Worm (Caenorhabditis elegans) whole organism, young adult: ENCODE results near the gene gbh-2.

Source experiments
- B0019.2 ChIP-seq: fragments of 200-800 bp; sonication (Bioruptor generic); conservative IDR thresholded peaks from 2 replicates; pipeline ENCODE4 v1.3.6; 2022; ENCODE audit warnings: missing genetic modification reagents, missing genetic modification characterization, missing compliant biosample characterization
- B0261.1 ChIP-seq: sonication (generic microtip); optimal IDR thresholded peaks from 2 replicates; lab custom pipeline; 2016; ENCODE audit warnings: mild to moderate bottlenecking, missing genetic modification characterization, moderate library complexity, missing compliant biosample characterization
- F37B4.10 ChIP-seq: fragments of 200-800 bp; sonication (Bioruptor generic); IDR thresholded peaks from 2 replicates; pipeline ENCODE4 v1.3.6; 2022; ENCODE audit warnings: missing genetic modification characterization, missing compliant biosample characterization
- F49E8.2 ChIP-seq: sonication (generic microtip); optimal IDR thresholded peaks from 3 replicates; lab custom pipeline; 2017; ENCODE audit warnings: missing genetic modification characterization, mild to moderate bottlenecking, missing compliant biosample characterization, antibody characterized with exemption, moderate library complexity; ENCODE audit not compliant: insufficient read depth
- F57C9.4 ChIP-seq: sonication (generic microtip); optimal IDR thresholded peaks from 2 replicates; lab custom pipeline; 2017; ENCODE audit warnings: mild to moderate bottlenecking, missing genetic modification characterization, missing compliant biosample characterization
- K12H6.12 ChIP-seq: fragments of 200-800 bp; sonication (Bioruptor generic); optimal IDR thresholded peaks from 2 replicates; lab custom pipeline; 2018; ENCODE audit warnings: mild to moderate bottlenecking, missing genetic modification characterization, missing compliant biosample characterization
- T07F8.4 ChIP-seq: sonication (generic microtip); optimal IDR thresholded peaks from 2 replicates; lab custom pipeline; 2016; ENCODE audit warnings: mild to moderate bottlenecking, missing genetic modification characterization, moderate library complexity, missing compliant biosample characterization
- T26A5.8 ChIP-seq: sonication (generic microtip); optimal IDR thresholded peaks from 2 replicates; lab custom pipeline; 2016; ENCODE audit warnings: missing genetic modification characterization, missing compliant biosample characterization
- Y95B8A.8 ChIP-seq: fragments of 200-800 bp; sonication (Bioruptor generic); IDR thresholded peaks from 2 replicates; pipeline ENCODE4 v1.3.6; 2022; ENCODE audit warnings: missing genetic modification reagents, missing genetic modification characterization, missing compliant biosample characterization
- akir-1 ChIP-seq: fragments of 200-800 bp; sonication (Bioruptor generic); optimal IDR thresholded peaks from 2 replicates; lab custom pipeline; 2018; ENCODE audit warnings: mild to moderate bottlenecking, missing genetic modification characterization, moderate library complexity, missing compliant biosample characterization
- atf-7 ChIP-seq: sonication (generic microtip); optimal IDR thresholded peaks from 2 replicates; lab custom pipeline; 2017; ENCODE audit warnings: mild to moderate bottlenecking, missing genetic modification characterization, missing compliant biosample characterization
- attf-5 ChIP-seq: fragments of 200-800 bp; sonication (Bioruptor generic); optimal IDR thresholded peaks from 2 replicates; lab custom pipeline; 2018; ENCODE audit warnings: mild to moderate bottlenecking, missing genetic modification characterization, missing compliant biosample characterization
- cebp-2 ChIP-seq: fragments of 200-800 bp; sonication (Bioruptor generic); IDR thresholded peaks from 2 replicates; pipeline ENCODE4 v1.3.6; 2022; ENCODE audit warnings: missing genetic modification characterization, missing compliant biosample characterization
- ceh-100 ChIP-seq: fragments of 200-800 bp; sonication (Bioruptor generic); IDR thresholded peaks from 2 replicates; pipeline ENCODE4 v1.3.6; 2022; ENCODE audit warnings: missing genetic modification reagents, missing genetic modification characterization, missing compliant biosample characterization
- ceh-58 ChIP-seq: fragments of 200-800 bp; sonication (Bioruptor generic); IDR thresholded peaks from 2 replicates; pipeline ENCODE4 v1.3.6; 2022; ENCODE audit warnings: missing genetic modification characterization, missing compliant biosample characterization
- chd-7 ChIP-seq: sonication (generic microtip); optimal IDR thresholded peaks from 2 replicates; lab custom pipeline; 2016; ENCODE audit warnings: mild to moderate bottlenecking, missing genetic modification characterization, moderate library complexity, missing compliant biosample characterization
- dox-1 ChIP-seq: fragments of 200-800 bp; sonication (Bioruptor generic); IDR thresholded peaks from 2 replicates; pipeline ENCODE4 v1.3.6; 2022; ENCODE audit warnings: missing genetic modification reagents, missing genetic modification characterization, missing compliant biosample characterization
- dpl-1 ChIP-seq: fragments of 150-350 bp; optimal IDR thresholded peaks from 2 replicates; lab custom pipeline; 2014; ENCODE audit warnings: missing biosample characterization, missing genetic modification reagents, missing genetic modification characterization
- efl-1 ChIP-seq: fragments of 150-350 bp; optimal IDR thresholded peaks from 2 replicates; lab custom pipeline; 2014; ENCODE audit warnings: missing biosample characterization, missing genetic modification reagents, missing genetic modification characterization
- egl-44 ChIP-seq: fragments of 200-800 bp; sonication (Bioruptor generic); IDR thresholded peaks from 2 replicates; pipeline ENCODE4 v1.3.6; 2022; ENCODE audit warnings: missing genetic modification reagents, missing genetic modification characterization, missing compliant biosample characterization
- egrh-3 ChIP-seq: fragments of 200-800 bp; sonication (Bioruptor generic); IDR thresholded peaks from 2 replicates; pipeline ENCODE4 v1.3.6; 2022; ENCODE audit warnings: missing genetic modification reagents, missing genetic modification characterization, missing compliant biosample characterization
- ets-4 ChIP-seq: fragments of 200-800 bp; sonication (Bioruptor generic); optimal IDR thresholded peaks from 2 replicates; lab custom pipeline; 2018; ENCODE audit warnings: mild to moderate bottlenecking, missing genetic modification characterization, missing compliant biosample characterization
- fkh-3 ChIP-seq: sonication (generic microtip); optimal IDR thresholded peaks from 2 replicates; lab custom pipeline; 2016; ENCODE audit warnings: mild to moderate bottlenecking, missing genetic modification characterization, missing compliant biosample characterization
- let-526 ChIP-seq: fragments of 200-800 bp; sonication (Bioruptor generic); IDR thresholded peaks from 2 replicates; pipeline ENCODE4 v1.3.6; 2022; ENCODE audit warnings: missing genetic modification reagents, missing genetic modification characterization, missing compliant biosample characterization
- lin-40 ChIP-seq: sonication (generic microtip); optimal IDR thresholded peaks from 2 replicates; lab custom pipeline; 2016; ENCODE audit warnings: missing genetic modification characterization, mild to moderate bottlenecking, missing compliant biosample characterization, missing genotype, missing genetic modification reagents
- lin-54 ChIP-seq: fragments of 200-800 bp; sonication (Bioruptor generic); optimal IDR thresholded peaks from 2 replicates; lab custom pipeline; 2018; ENCODE audit warnings: mild to moderate bottlenecking, missing genetic modification characterization, missing compliant biosample characterization
- madf-3 ChIP-seq: fragments of 200-800 bp; sonication (Bioruptor generic); IDR thresholded peaks from 2 replicates; pipeline ENCODE4 v1.3.6; 2022; ENCODE audit warnings: missing genetic modification reagents, missing genetic modification characterization, missing compliant biosample characterization
- nfya-1 ChIP-seq: sonication (generic microtip); optimal IDR thresholded peaks from 2 replicates; lab custom pipeline; 2017; ENCODE audit warnings: antibody characterized with exemption, missing compliant biosample characterization, missing genetic modification characterization, borderline replicate concordance; ENCODE audit not compliant: insufficient read depth
- nfya-2 ChIP-seq: fragments of 200-800 bp; sonication (Bioruptor generic); IDR thresholded peaks from 2 replicates; pipeline ENCODE4 v1.3.6; 2022; ENCODE audit warnings: missing genetic modification reagents, missing genetic modification characterization, missing compliant biosample characterization
- nhr-179 ChIP-seq: sonication (generic microtip); optimal IDR thresholded peaks from 2 replicates; lab custom pipeline; 2016; ENCODE audit warnings: mild to moderate bottlenecking, missing genetic modification characterization, missing compliant biosample characterization
- pbrm-1 ChIP-seq: fragments of 200-800 bp; sonication (Bioruptor generic); IDR thresholded peaks from 2 replicates; pipeline ENCODE4 v1.3.6; 2022; ENCODE audit warnings: missing genetic modification reagents, missing genetic modification characterization, missing compliant biosample characterization
- pha-4 ChIP-seq: fragments of 150-350 bp; sonication (generic microtip); optimal IDR thresholded peaks from 2 replicates; lab custom pipeline; 2014; ENCODE audit warnings: missing biosample characterization, missing genetic modification reagents, missing genetic modification characterization
- rcor-1 ChIP-seq: fragments of 200-800 bp; sonication (Bioruptor generic); IDR thresholded peaks from 2 replicates; pipeline ENCODE4 v1.3.6; 2022; ENCODE audit warnings: missing genetic modification reagents, missing genetic modification characterization, missing compliant biosample characterization
- rec-8 ChIP-seq, 2 experiments: sonication (generic microtip); optimal IDR thresholded peaks; 2 replicates each; lab custom pipeline; 2016; ENCODE audit warnings: mild to moderate bottlenecking in 2 of 2, missing genetic modification characterization in 2 of 2, missing genetic modification reagents in 2 of 2, missing genotype in 2 of 2, missing biosample characterization in 1 of 2, missing compliant biosample characterization in 1 of 2, moderate library complexity in 1 of 2
- repo-1 ChIP-seq: sonication (generic microtip); optimal IDR thresholded peaks from 2 replicates; lab custom pipeline; 2017; ENCODE audit warnings: mild to moderate bottlenecking, missing genetic modification characterization, missing compliant biosample characterization
- rpc-1 ChIP-seq, 2 experiments: fragments of 150-350 bp in 1 of 2; sonication (generic microtip) in 1 of 2; optimal IDR thresholded peaks; 2 replicates each; lab custom pipeline; 2014 to 2018; ENCODE audit warnings: missing biosample characterization in 1 of 2, missing genetic modification characterization in 1 of 2, missing genetic modification reagents in 1 of 2, missing genotype in 1 of 2
- sea-2 ChIP-seq: fragments of 200-800 bp; sonication (Bioruptor generic); IDR thresholded peaks from 2 replicates; pipeline ENCODE4 v1.3.6; 2022; ENCODE audit warnings: missing genetic modification characterization, missing compliant biosample characterization
- snpc-4 ChIP-seq, 5 experiments: fragments of 150-350 bp in 1 of 5; sonication (generic microtip) in 4 of 5; optimal IDR thresholded peaks; 2 replicates each; lab custom pipeline; 2014 to 2018; ENCODE audit warnings: missing genetic modification characterization in 5 of 5, missing biosample characterization in 3 of 5, antibody characterized with exemption in 2 of 5, mild to moderate bottlenecking in 2 of 5, missing compliant biosample characterization in 2 of 5, missing genotype in 2 of 5, moderate library complexity in 2 of 5, missing genetic modification reagents in 1 of 5
- sptf-2 ChIP-seq: fragments of 200-800 bp; sonication (Bioruptor generic); optimal IDR thresholded peaks from 2 replicates; lab custom pipeline; 2018; ENCODE audit warnings: mild to moderate bottlenecking, missing genetic modification characterization, missing compliant biosample characterization
- tbp1 ChIP-seq: fragments of 200-800 bp; sonication (Bioruptor generic); optimal IDR thresholded peaks from 2 replicates; lab custom pipeline; 2018; ENCODE audit warnings: mild to moderate bottlenecking, missing genetic modification characterization, missing compliant biosample characterization
- tlf-1 ChIP-seq: fragments of 200-800 bp; sonication (Bioruptor generic); optimal IDR thresholded peaks from 2 replicates; lab custom pipeline; 2018; ENCODE audit warnings: mild to moderate bottlenecking, missing genetic modification characterization, missing compliant biosample characterization
- unc-130 ChIP-seq: sonication (generic microtip); optimal IDR thresholded peaks from 2 replicates; lab custom pipeline; 2016; ENCODE audit warnings: missing genetic modification reagents, missing genetic modification characterization, missing compliant biosample characterization
- unc-62 ChIP-seq: fragments of 150-350 bp; optimal IDR thresholded peaks from 2 replicates; lab custom pipeline; 2014; ENCODE audit warnings: missing biosample characterization, missing genetic modification reagents, missing genetic modification characterization
- zim-3 ChIP-seq: sonication (generic microtip); optimal IDR thresholded peaks from 2 replicates; lab custom pipeline; 2017; ENCODE audit warnings: mild to moderate bottlenecking, missing genetic modification characterization, moderate library complexity, missing compliant biosample characterization
- ztf-26 ChIP-seq: sonication (generic microtip); optimal IDR thresholded peaks from 2 replicates; lab custom pipeline; 2017; ENCODE audit warnings: missing genetic modification characterization, missing compliant biosample characterization
- ztf-28 ChIP-seq: fragments of 200-800 bp; sonication (Bioruptor generic); IDR thresholded peaks from 2 replicates; pipeline ENCODE4 v1.3.6; 2022; ENCODE audit warnings: missing genetic modification reagents, missing genetic modification characterization, missing compliant biosample characterization

Gene gbh-2

ce11 chrII:8441519-8441918, 44.2 kb upstream of the gbh-2 start (continued):
- TF ChIP-seq tbp1 (GFP tag; lab: Kevin White, UChicago) = peak; percentile 94
- TF ChIP-seq nhr-179 (tag; lab: Kevin White, UChicago) = peak; percentile 74
- peak; percentile 76 for TF ChIP-seq fkh-3
- TF ChIP-seq egl-44 (GFP tag; lab: Robert Waterston, UW) = peak; percentile 84
- peak; percentile 65 for TF ChIP-seq attf-5 (GFP tag; lab: Kevin White, UChicago)
- 0 out of 2 replicates have a peak, but pooled peaks have one; percentile 29 for TF ChIP-seq sea-2
- TF ChIP-seq pha-4 = no peak
- TF ChIP-seq ztf-26 (tag; lab: Kevin White, UChicago) = no peak
- TF ChIP-seq chd-7 = peak; percentile 61
- TF ChIP-seq T07F8.4 (tag; lab: Kevin White, UChicago) = peak; percentile 68
- TF ChIP-seq cebp-2 (GFP tag; lab: Robert Waterston, UW) = 0 out of 2 replicates have a peak, but pooled peaks have one; percentile 84
- TF ChIP-seq unc-130 (GFP tag; lab: Kevin White, UChicago) = peak; percentile 26
- TF ChIP-seq snpc-4 (GFP tag; optimal IDR thresholded peaks at IDR 0.05; lab: Kevin White, UChicago) = peak; percentile 59
- TF ChIP-seq snpc-4 (tag; optimal IDR thresholded peaks at IDR 0.05; lab: Kevin White, UChicago) = peak in 2 of 4 experiments; percentile 26 to 60
- peak; percentile 63 for TF ChIP-seq pbrm-1 (GFP tag; lab: Robert Waterston, UW)
- no peak for TF ChIP-seq sptf-2 (GFP tag; lab: Kevin White, UChicago)
- 0 out of 2 replicates have a peak, but pooled peaks have one; percentile 25 for TF ChIP-seq ztf-28
- 0 out of 2 replicates have a peak, but pooled peaks have one; percentile 43 for TF ChIP-seq let-526 (GFP tag; lab: Robert Waterston, UW)
- no peak for TF ChIP-seq nfya-2 (GFP tag; lab: Robert Waterston, UW)
- no peak for TF ChIP-seq egrh-3 (GFP tag; lab: Robert Waterston, UW)
- no peak for TF ChIP-seq F49E8.2 (tag; lab: Kevin White, UChicago)
- TF ChIP-seq B0019.2 (GFP tag; lab: Robert Waterston, UW) = no peak
- TF ChIP-seq madf-3 (GFP tag; lab: Robert Waterston, UW) = 0 out of 2 replicates have a peak, but pooled peaks have one; percentile 74
- TF ChIP-seq T26A5.8 (tag; lab: Kevin White, UChicago) = peak; percentile 97
- TF ChIP-seq F57C9.4 (tag; lab: Kevin White, UChicago) = peak; percentile 75
- peak; percentile 73 for TF ChIP-seq rcor-1
- no peak for TF ChIP-seq akir-1
- TF ChIP-seq Y95B8A.8 (GFP tag; lab: Robert Waterston, UW) = no peak
- TF ChIP-seq ets-4 (GFP tag; lab: Kevin White, UChicago) = no peak
- TF ChIP-seq repo-1 = peak; percentile 84
- TF ChIP-seq nfya-1 (tag; lab: Kevin White, UChicago) = no peak

ce11 chrII:8442176-8442575, 43.5 kb upstream of the gbh-2 start:
- TF ChIP-seq dpl-1 (peak; percentile 9), ztf-26 (tag; lab: Kevin White, UChicago) (peak; percentile 2), B0019.2 (GFP tag; lab: Robert Waterston, UW) (no peak), cebp-2 (GFP tag; lab: Robert Waterston, UW) (no peak), T26A5.8 (tag; lab: Kevin White, UChicago) (no peak), tbp1 (GFP tag; lab: Kevin White, UChicago) (peak; percentile 38), K12H6.12 (tag; lab: Kevin White, UChicago) (no peak), rpc-1 (optimal IDR thresholded peaks at IDR 0.05; lab: Kevin White, UChicago) (no peak), rpc-1 (tag; optimal IDR thresholded peaks at IDR 0.05; lab: Kevin White, UChicago) (no peak), chd-7 (no peak), ceh-100 (GFP tag; lab: Robert Waterston, UW) (no peak), snpc-4 (GFP tag; optimal IDR thresholded peaks at IDR 0.05; lab: Kevin White, UChicago) (no peak), snpc-4 (tag; optimal IDR thresholded peaks at IDR 0.05; lab: Kevin White, UChicago) (peak in 1 of 4 experiments; percentile 16), dox-1 (GFP tag; lab: Robert Waterston, UW) (peak; percentile 57; the same call in 1 of the 2 replicates), unc-62 (GFP tag; lab: Kevin White, UChicago) (no peak), tlf-1 (no peak), akir-1 (no peak), atf-7 (tag; lab: Kevin White, UChicago) (no peak), B0261.1 (tag; lab: Kevin White, UChicago) (no peak), ets-4 (GFP tag; lab: Kevin White, UChicago) (no peak), lin-40 (tag; lab: Kevin White, UChicago) (peak; percentile 27), lin-54 (GFP tag; lab: Kevin White, UChicago) (peak; percentile 41), zim-3 (tag; lab: Kevin White, UChicago) (no peak), efl-1 (GFP tag; lab: Kevin White, UChicago) (peak; percentile 40), ceh-58 (GFP tag; lab: Robert Waterston, UW) (no peak), rec-8 (tag; optimal IDR thresholded peaks at IDR 0.05; lab: Kevin White, UChicago) (no peak), F37B4.10 (GFP tag; lab: Robert Waterston, UW) (no peak)
